Fruit fly (Drosophila melanogaster) whole organism, adult: Measurements from ENCODE around the gene Diedel.

Experiments used
- CG11617 ChIP-seq: fragments of 200-800 bp; sonication (Bioruptor generic); optimal IDR thresholded peaks from 2 replicates; lab custom pipeline; 2017; ENCODE audit warnings: mild to moderate bottlenecking, missing biosample characterization, missing genetic modification reagents, missing genetic modification characterization
- CG12768 ChIP-seq: fragments of 200-800 bp; sonication (Bioruptor generic); optimal IDR thresholded peaks from 2 replicates; lab custom pipeline; 2017; ENCODE audit warnings: missing biosample characterization, missing genetic modification characterization, mild to moderate bottlenecking, moderate library complexity, missing genetic modification reagents
- CG14711 ChIP-seq: fragments of 200-800 bp; sonication (Bioruptor generic); optimal IDR thresholded peaks from 2 replicates; lab custom pipeline; 2018; ENCODE audit warnings: missing biosample characterization, mild to moderate bottlenecking, missing genetic modification characterization, moderate library complexity
- CG1620 ChIP-seq: fragments of 200-800 bp; sonication (Bioruptor generic); optimal IDR thresholded peaks from 2 replicates; lab custom pipeline; 2016; ENCODE audit warnings: missing biosample characterization, missing genetic modification characterization
- CG33017 ChIP-seq: fragments of 200-800 bp; sonication (Bioruptor generic); optimal IDR thresholded peaks from 2 replicates; lab custom pipeline; 2018; ENCODE audit warnings: missing biosample characterization, mild to moderate bottlenecking, missing genetic modification characterization, moderate library complexity
- CG5204 ChIP-seq: fragments of 200-800 bp; sonication (Bioruptor generic); optimal IDR thresholded peaks from 2 replicates; lab custom pipeline; 2016; ENCODE audit warnings: missing biosample characterization, missing genetic modification characterization
- CG7045 ChIP-seq: fragments of 200-800 bp; sonication (Bioruptor generic); optimal IDR thresholded peaks from 2 replicates; lab custom pipeline; 2017; ENCODE audit warnings: missing biosample characterization, mild to moderate bottlenecking, missing genetic modification characterization
- CG7101 ChIP-seq: fragments of 200-800 bp; sonication (Bioruptor generic); optimal IDR thresholded peaks from 2 replicates; lab custom pipeline; 2018; ENCODE audit warnings: missing biosample characterization, mild to moderate bottlenecking, missing genetic modification characterization, moderate library complexity
- Clk ChIP-seq: fragments of 200-800 bp; sonication (Bioruptor generic); optimal IDR thresholded peaks from 2 replicates; lab custom pipeline; 2017; ENCODE audit warnings: missing biosample characterization, missing genetic modification characterization
- Crg-1 ChIP-seq: fragments of 200-800 bp; sonication (Bioruptor generic); optimal IDR thresholded peaks from 2 replicates; lab custom pipeline; 2016; ENCODE audit warnings: missing biosample characterization, missing genetic modification characterization
- Hr96 ChIP-seq: fragments of 200-800 bp; sonication (Bioruptor generic); optimal IDR thresholded peaks from 2 replicates; lab custom pipeline; 2016; ENCODE audit warnings: missing biosample characterization, missing genetic modification characterization
- Mnt ChIP-seq: fragments of 200-800 bp; sonication (Bioruptor generic); optimal IDR thresholded peaks from 2 replicates; lab custom pipeline; 2016; ENCODE audit warnings: missing biosample characterization, mild to moderate bottlenecking, missing genetic modification characterization
- bab1 ChIP-seq: fragments of 200-800 bp; sonication (Bioruptor generic); optimal IDR thresholded peaks from 3 replicates; lab custom pipeline; 2019; ENCODE audit warnings: missing biosample characterization, mild to moderate bottlenecking, missing genetic modification characterization, moderate library complexity
- cic ChIP-seq: fragments of 200-800 bp; sonication (Bioruptor generic); optimal IDR thresholded peaks from 2 replicates; lab custom pipeline; 2017; ENCODE audit warnings: missing biosample characterization, mild to moderate bottlenecking, missing genetic modification characterization, moderate library complexity
- cnc ChIP-seq, 2 experiments: fragments of >200 bp; optimal IDR thresholded peaks; 2 replicates each; lab custom pipeline; 2017
- kay ChIP-seq: fragments of 200-800 bp; sonication (Bioruptor generic); peaks from one replicate; lab custom pipeline; 2016; ENCODE audit warnings: missing biosample characterization, missing genetic modification characterization, borderline replicate concordance
- ovo ChIP-seq: fragments of 200-800 bp; sonication (Bioruptor generic); optimal IDR thresholded peaks from 2 replicates; lab custom pipeline; 2016; ENCODE audit warnings: missing biosample characterization, missing genetic modification characterization
- pad ChIP-seq: fragments of 200-800 bp; sonication (Bioruptor generic); optimal IDR thresholded peaks from 3 replicates; lab custom pipeline; 2017; ENCODE audit warnings: missing biosample characterization, missing genetic modification characterization, mild to moderate bottlenecking, moderate library complexity, missing genetic modification reagents
- tj ChIP-seq: fragments of 200-800 bp; sonication (Bioruptor generic); optimal IDR thresholded peaks from 3 replicates; lab custom pipeline; 2017; ENCODE audit warnings: missing biosample characterization, mild to moderate bottlenecking, missing genetic modification characterization, moderate library complexity
- toe ChIP-seq: fragments of 200-800 bp; sonication (Bioruptor generic); optimal IDR thresholded peaks from 2 replicates; lab custom pipeline; 2016; ENCODE audit warnings: missing biosample characterization, missing genetic modification characterization

Diedel gene

DNA sequence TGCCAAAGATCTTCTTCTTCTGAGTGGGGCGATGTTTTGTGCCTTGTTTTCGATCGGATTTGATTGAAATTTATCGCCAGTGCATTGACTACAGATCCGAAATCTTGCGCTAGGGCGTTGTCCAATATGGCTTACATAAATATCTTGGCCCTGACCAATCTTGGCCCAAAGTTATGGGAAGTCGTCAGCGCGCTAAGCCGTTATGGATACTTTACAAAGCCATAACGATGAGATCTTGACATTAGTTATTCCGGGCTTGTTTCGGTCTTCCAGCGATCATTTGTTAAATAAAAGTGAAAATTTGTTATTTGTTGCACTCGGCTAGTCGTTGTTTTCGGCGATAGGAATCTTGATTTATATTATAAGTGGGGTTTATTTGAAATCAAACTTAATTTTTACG lies 24.8 kb downstream of the Diedel start:
- no peak for TF ChIP-seq CG7101 (tag; lab: Kevin White, UChicago)
- no peak for TF ChIP-seq CG5204 (GFP tag; lab: Kevin White, UChicago)
- no peak for TF ChIP-seq CG1620 (GFP tag; lab: Kevin White, UChicago)
- TF ChIP-seq CG33017 (tag; lab: Kevin White, UChicago): no peak
- TF ChIP-seq cnc (optimal IDR thresholded peaks at IDR 0.05; lab: Kevin White, UChicago): no peak
- no peak for TF ChIP-seq toe (GFP tag; lab: Kevin White, UChicago)
- TF ChIP-seq Hr96 (GFP tag; lab: Kevin White, UChicago): no peak
- no peak for TF ChIP-seq ovo (GFP tag; lab: Kevin White, UChicago)
- no peak for TF ChIP-seq kay (GFP tag; lab: Kevin White, UChicago)
- no peak for TF ChIP-seq tj
- no peak for TF ChIP-seq pad
- no peak for TF ChIP-seq Mnt (GFP tag; lab: Kevin White, UChicago)
- TF ChIP-seq bab1: no peak
- TF ChIP-seq CG14711: no peak
- no peak for TF ChIP-seq CG11617
- TF ChIP-seq cic (GFP tag; lab: Kevin White, UChicago): no peak

dm6 chr3R:29519332-29519731 lies 25.7 kb downstream of the Diedel start:
- TF ChIP-seq CG14711 (no peak), CG12768 (GFP tag; lab: Kevin White, UChicago) (no peak), CG7045 (GFP tag; lab: Kevin White, UChicago) (no peak), Hr96 (GFP tag; lab: Kevin White, UChicago) (no peak), CG5204 (GFP tag; lab: Kevin White, UChicago) (no peak), bab1 (no peak), Mnt (GFP tag; lab: Kevin White, UChicago) (no peak), cic (GFP tag; lab: Kevin White, UChicago) (no peak)

DNA sequence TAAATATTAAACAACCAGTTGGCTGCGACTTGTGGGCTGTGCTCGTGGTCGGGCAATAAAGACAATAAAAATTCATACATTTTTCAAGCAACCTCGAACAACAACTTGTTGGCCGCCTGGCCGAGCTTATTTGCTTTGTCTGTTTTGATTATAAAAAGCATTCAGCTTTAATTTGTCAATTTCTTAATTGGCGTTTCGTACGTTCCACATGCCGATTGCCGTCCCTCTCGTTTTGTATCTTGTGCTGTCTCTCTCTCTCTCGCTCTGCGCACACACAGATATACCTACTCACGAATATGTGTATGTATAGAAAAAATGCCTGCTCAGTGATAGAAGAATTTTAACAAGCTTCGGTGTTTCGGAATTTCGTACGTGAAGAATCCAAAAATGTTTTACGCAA lies 26.6 kb downstream of the Diedel start:
- TF ChIP-seq cnc (optimal IDR thresholded peaks at IDR 0.05; lab: Kevin White, UChicago) (no peak), CG11617 (no peak), CG7045 (GFP tag; lab: Kevin White, UChicago) (no peak), ovo (GFP tag; lab: Kevin White, UChicago) (no peak), Crg-1 (no peak), pad (no peak), CG14711 (no peak), toe (GFP tag; lab: Kevin White, UChicago) (no peak), Clk (GFP tag; lab: Kevin White, UChicago) (no peak), kay (GFP tag; lab: Kevin White, UChicago) (no peak), CG33017 (tag; lab: Kevin White, UChicago) (no peak), CG5204 (GFP tag; lab: Kevin White, UChicago) (no peak), bab1 (no peak), CG7101 (tag; lab: Kevin White, UChicago) (no peak)

DNA sequence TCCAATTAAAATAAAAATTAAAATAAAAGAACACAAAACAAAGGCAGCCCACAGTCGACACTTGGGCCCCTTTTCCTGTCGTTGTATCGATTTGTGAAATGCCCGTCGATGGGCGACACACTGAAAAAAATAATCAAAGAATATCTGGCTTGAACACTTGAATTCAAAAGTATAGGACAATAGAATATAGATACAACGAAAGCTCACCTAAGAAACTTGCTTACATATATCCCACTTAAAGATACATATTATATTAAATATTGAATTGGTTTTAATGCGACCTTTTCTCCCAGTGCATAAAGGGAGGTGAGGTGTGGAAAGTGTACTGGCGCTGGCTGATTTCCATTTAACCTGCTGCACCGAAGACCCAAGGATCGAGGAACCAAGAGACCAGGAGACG lies 28.5 kb downstream of the Diedel start:
- TF ChIP-seq CG7045 (GFP tag; lab: Kevin White, UChicago) (no peak), CG14711 (no peak), Hr96 (GFP tag; lab: Kevin White, UChicago) (no peak), kay (GFP tag; lab: Kevin White, UChicago) (no peak), CG1620 (GFP tag; lab: Kevin White, UChicago) (no peak), toe (GFP tag; lab: Kevin White, UChicago) (no peak), CG11617 (no peak), bab1 (no peak), Clk (GFP tag; lab: Kevin White, UChicago) (no peak), pad (no peak), cic (GFP tag; lab: Kevin White, UChicago) (no peak), CG5204 (GFP tag; lab: Kevin White, UChicago) (no peak), CG12768 (GFP tag; lab: Kevin White, UChicago) (no peak), Crg-1 (no peak), CG7101 (tag; lab: Kevin White, UChicago) (no peak), tj (no peak), Mnt (GFP tag; lab: Kevin White, UChicago) (no peak), cnc (optimal IDR thresholded peaks at IDR 0.05; lab: Kevin White, UChicago) (no peak)

DNA sequence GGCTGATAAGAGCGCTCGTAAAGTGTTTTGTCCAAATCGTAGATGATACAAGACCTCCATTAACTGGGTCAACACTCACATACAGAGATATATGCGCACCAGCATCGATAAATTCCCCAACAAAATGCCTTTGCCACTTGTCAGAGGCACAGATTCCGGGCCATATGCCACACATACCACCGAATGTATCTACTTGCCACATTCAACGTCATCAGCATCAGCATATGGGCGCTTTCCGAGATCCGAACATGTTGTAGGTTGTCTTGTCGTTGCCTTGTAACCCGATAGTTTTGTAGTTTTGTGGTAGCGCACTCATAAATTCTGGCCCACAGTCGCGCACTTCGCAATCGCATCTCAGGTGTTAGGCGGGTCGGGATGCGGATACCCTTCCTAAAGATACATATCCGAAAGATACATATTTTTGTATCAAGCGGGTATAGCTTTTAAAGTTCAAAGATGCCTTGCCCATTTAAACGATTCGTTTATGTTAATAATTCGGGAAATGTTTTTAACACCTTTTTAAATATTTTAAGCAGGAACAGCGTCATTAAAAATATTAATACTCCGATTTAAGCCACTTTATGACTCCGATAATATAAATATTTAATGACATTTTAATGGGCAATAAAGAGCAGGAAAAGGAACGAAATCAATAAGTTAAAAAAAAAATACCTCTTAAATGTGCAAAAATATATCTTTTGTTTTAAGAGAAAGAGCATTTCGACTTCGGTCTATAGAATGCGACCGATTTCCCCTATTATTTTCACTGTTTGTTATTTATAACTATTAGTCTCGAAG lies 30.5 kb downstream of the Diedel start:
- TF ChIP-seq CG5204 (GFP tag; lab: Kevin White, UChicago) (no peak), CG11617 (no peak), bab1 (no peak), CG12768 (GFP tag; lab: Kevin White, UChicago) (no peak), CG14711 (no peak), Clk (GFP tag; lab: Kevin White, UChicago) (no peak), CG7045 (GFP tag; lab: Kevin White, UChicago) (no peak), toe (GFP tag; lab: Kevin White, UChicago) (no peak), tj (no peak), Mnt (GFP tag; lab: Kevin White, UChicago) (no peak), ovo (GFP tag; lab: Kevin White, UChicago) (no peak), CG1620 (GFP tag; lab: Kevin White, UChicago) (no peak), CG7101 (tag; lab: Kevin White, UChicago) (no peak), kay (GFP tag; lab: Kevin White, UChicago) (no peak), Crg-1 (no peak), cic (GFP tag; lab: Kevin White, UChicago) (no peak), cnc (optimal IDR thresholded peaks at IDR 0.05; lab: Kevin White, UChicago) (no peak), pad (no peak), CG33017 (tag; lab: Kevin White, UChicago) (no peak), Hr96 (GFP tag; lab: Kevin White, UChicago) (no peak)

dm6 chr3R:29526565-29526964 lies 32.9 kb downstream of the Diedel start:
- TF ChIP-seq CG11617 (no peak), CG33017 (tag; lab: Kevin White, UChicago) (no peak), CG1620 (GFP tag; lab: Kevin White, UChicago) (no peak), Crg-1 (no peak), toe (GFP tag; lab: Kevin White, UChicago) (no peak), tj (no peak), Mnt (GFP tag; lab: Kevin White, UChicago) (no peak), CG7101 (tag; lab: Kevin White, UChicago) (no peak), ovo (GFP tag; lab: Kevin White, UChicago) (no peak), CG14711 (no peak), kay (GFP tag; lab: Kevin White, UChicago) (no peak), pad (no peak), cnc (optimal IDR thresholded peaks at IDR 0.05; lab: Kevin White, UChicago) (no peak), cic (GFP tag; lab: Kevin White, UChicago) (no peak), Clk (GFP tag; lab: Kevin White, UChicago) (no peak), bab1 (no peak), Hr96 (GFP tag; lab: Kevin White, UChicago) (no peak), CG7045 (GFP tag; lab: Kevin White, UChicago) (no peak), CG12768 (GFP tag; lab: Kevin White, UChicago) (no peak)
